Worm (Caenorhabditis elegans) whole organism, L4 larva: ENCODE results near the gene elt-4.

Experiments used
- F10B5.3 ChIP-seq: sonication (generic microtip); optimal IDR thresholded peaks from 2 replicates; lab custom pipeline; 2016; ENCODE audit warnings: mild to moderate bottlenecking, missing genetic modification characterization, missing compliant biosample characterization
- F26F4.8 ChIP-seq: fragments of 200-800 bp; sonication (Bioruptor generic); conservative IDR thresholded peaks from 2 replicates; pipeline ENCODE4 v1.3.6; 2022; ENCODE audit warnings: missing genetic modification characterization, missing compliant biosample characterization
- F37D6.2 ChIP-seq: sonication (generic microtip); optimal IDR thresholded peaks from 2 replicates; lab custom pipeline; 2016; ENCODE audit warnings: mild to moderate bottlenecking, missing genetic modification characterization, missing compliant biosample characterization
- Y105C5A.15 ChIP-seq: fragments of 200-800 bp; sonication (Bioruptor generic); IDR thresholded peaks from 2 replicates; pipeline ENCODE4 v1.3.6; 2022; ENCODE audit warnings: missing genetic modification characterization, missing compliant biosample characterization
- Y48G9A.11 ChIP-seq: fragments of 200-800 bp; sonication (Bioruptor generic); IDR thresholded peaks from 2 replicates; pipeline ENCODE4 v1.3.6; 2022; ENCODE audit warnings: missing genetic modification reagents, missing genetic modification characterization, missing compliant biosample characterization
- ZK337.2 ChIP-seq: fragments of 200-800 bp; sonication (Bioruptor generic); IDR thresholded peaks from 2 replicates; pipeline ENCODE4 v1.3.6; 2022; ENCODE audit warnings: missing genetic modification reagents, missing genetic modification characterization, missing compliant biosample characterization
- aha-1 ChIP-seq: fragments of 150-350 bp; peaks from one replicate; lab custom pipeline; 2014; ENCODE audit warnings: missing biosample characterization, missing genetic modification characterization
- aly-2 ChIP-seq: sonication (generic microtip); optimal IDR thresholded peaks from 2 replicates; lab custom pipeline; 2018; ENCODE audit warnings: missing biosample characterization, missing genetic modification characterization
- ama-1 ChIP-seq: fragments of 150-350 bp; optimal IDR thresholded peaks from 2 replicates; lab custom pipeline; 2014; ENCODE audit warnings: inconsistent platforms, mixed read lengths
- ceh-32 ChIP-seq: sonication (generic microtip); optimal IDR thresholded peaks from 2 replicates; lab custom pipeline; 2016; ENCODE audit warnings: mild to moderate bottlenecking, missing genetic modification characterization, missing compliant biosample characterization; ENCODE audit not compliant: poor library complexity
- ceh-44 ChIP-seq: fragments of 200-800 bp; sonication (Bioruptor generic); IDR thresholded peaks from 2 replicates; pipeline ENCODE4 v1.3.6; 2022; ENCODE audit warnings: missing genetic modification reagents, missing genetic modification characterization, missing compliant biosample characterization
- ceh-82 ChIP-seq: sonication (generic microtip); optimal IDR thresholded peaks from 2 replicates; lab custom pipeline; 2017; ENCODE audit warnings: missing biosample characterization, missing genetic modification characterization
- ces-1 ChIP-seq: fragments of 150-350 bp; sonication (generic microtip); optimal IDR thresholded peaks from 4 replicates; lab custom pipeline; 2014; ENCODE audit warnings: missing biosample characterization, missing genetic modification reagents, missing genetic modification characterization
- daf-8 ChIP-seq: fragments of 200-800 bp; sonication (Bioruptor generic); IDR thresholded peaks from 2 replicates; pipeline ENCODE4 v1.3.6; 2022; ENCODE audit warnings: missing genetic modification characterization, missing compliant biosample characterization
- dmd-8 ChIP-seq: fragments of 200-800 bp; sonication (Bioruptor generic); IDR thresholded peaks from 2 replicates; pipeline ENCODE4 v1.3.6; 2022; ENCODE audit warnings: missing genetic modification characterization, missing compliant biosample characterization
- duxl-1 ChIP-seq: sonication (generic microtip); optimal IDR thresholded peaks from 2 replicates; lab custom pipeline; 2016; ENCODE audit warnings: mild to moderate bottlenecking, missing genetic modification characterization, moderate library complexity, missing compliant biosample characterization; ENCODE audit not compliant: poor library complexity
- fkh-10 ChIP-seq: fragments of 150-350 bp; optimal IDR thresholded peaks from 2 replicates; lab custom pipeline; 2014; ENCODE audit warnings: missing biosample characterization, missing genetic modification reagents, missing genetic modification characterization
- hlh-11 ChIP-seq: fragments of 200-800 bp; sonication (Bioruptor generic); optimal IDR thresholded peaks from 2 replicates; lab custom pipeline; 2018; ENCODE audit warnings: mild to moderate bottlenecking, missing genetic modification characterization, missing compliant biosample characterization
- hlh-30 ChIP-seq: sonication (generic microtip); optimal IDR thresholded peaks from 2 replicates; lab custom pipeline; 2017; ENCODE audit warnings: antibody characterized with exemption, mild to moderate bottlenecking, missing genetic modification characterization, missing compliant biosample characterization; ENCODE audit not compliant: insufficient read depth
- hmg-1.1 ChIP-seq: fragments of 200-800 bp; sonication (Bioruptor generic); IDR thresholded peaks from 2 replicates; pipeline ENCODE4 v1.3.6; 2022; ENCODE audit warnings: missing genetic modification reagents, missing genetic modification characterization, missing compliant biosample characterization
- lin-15B ChIP-seq: fragments of 150-350 bp; sonication (generic microtip); optimal IDR thresholded peaks from 3 replicates; lab custom pipeline; 2014; ENCODE audit warnings: missing biosample characterization, missing genetic modification characterization
- lin-29 ChIP-seq: fragments of 200-800 bp; sonication (Bioruptor generic); IDR thresholded peaks from 2 replicates; pipeline ENCODE4 v1.3.6; 2022; ENCODE audit warnings: missing genetic modification reagents, missing genetic modification characterization, missing compliant biosample characterization
- lin-38 ChIP-seq: fragments of 200-800 bp; sonication (Bioruptor generic); IDR thresholded peaks from 2 replicates; pipeline ENCODE4 v1.3.6; 2022; ENCODE audit warnings: missing genetic modification reagents, missing genetic modification characterization, missing compliant biosample characterization
- nhr-102 ChIP-seq: sonication (generic microtip); optimal IDR thresholded peaks from 2 replicates; lab custom pipeline; 2016; ENCODE audit warnings: mild to moderate bottlenecking, missing genetic modification characterization, moderate library complexity, missing compliant biosample characterization
- nhr-111 ChIP-seq: fragments of 200-800 bp; sonication (Bioruptor generic); optimal IDR thresholded peaks from 2 replicates; lab custom pipeline; 2018; ENCODE audit warnings: mild to moderate bottlenecking, missing genetic modification characterization, missing compliant biosample characterization
- nhr-25 ChIP-seq: sonication (generic microtip); optimal IDR thresholded peaks from 2 replicates; lab custom pipeline; 2017; ENCODE audit warnings: missing genetic modification characterization, mild to moderate bottlenecking, missing compliant biosample characterization, antibody characterized with exemption, moderate library complexity, borderline replicate concordance; ENCODE audit not compliant: insufficient read depth
- nhr-41 ChIP-seq: fragments of 200-800 bp; sonication (Bioruptor generic); IDR thresholded peaks from 2 replicates; pipeline ENCODE4 v1.3.6; 2022; ENCODE audit warnings: missing genetic modification reagents, missing genetic modification characterization, missing compliant biosample characterization
- nhr-48 ChIP-seq: sonication (generic microtip); optimal IDR thresholded peaks from 2 replicates; lab custom pipeline; 2016; ENCODE audit warnings: mild to moderate bottlenecking, missing genetic modification characterization, missing compliant biosample characterization
- php-3 ChIP-seq: fragments of 200-800 bp; sonication (Bioruptor generic); IDR thresholded peaks from 2 replicates; pipeline ENCODE4 v1.3.6; 2022; ENCODE audit warnings: missing genetic modification reagents, missing genetic modification characterization, missing compliant biosample characterization
- snpc-4 ChIP-seq: fragments of 150-350 bp; optimal IDR thresholded peaks from 2 replicates; lab custom pipeline; 2014; ENCODE audit warnings: missing biosample characterization, missing genetic modification characterization
- spr-3 ChIP-seq: fragments of 200-800 bp; sonication (Bioruptor generic); optimal IDR thresholded peaks from 2 replicates; lab custom pipeline; 2018; ENCODE audit warnings: mild to moderate bottlenecking, missing genetic modification characterization, missing compliant biosample characterization
- tag-97 ChIP-seq: fragments of 200-800 bp; sonication (Bioruptor generic); IDR thresholded peaks from 2 replicates; pipeline ENCODE4 v1.3.6; 2022; ENCODE audit warnings: missing genetic modification characterization, missing compliant biosample characterization
- tra-1 ChIP-seq: fragments of 200-800 bp; sonication (Bioruptor generic); IDR thresholded peaks from 2 replicates; pipeline ENCODE4 v1.3.6; 2022; ENCODE audit warnings: missing genetic modification reagents, missing genetic modification characterization, missing compliant biosample characterization
- unc-62 ChIP-seq, 3 experiments: fragments of 150-350 bp in 1 of 3; sonication (generic microtip); optimal IDR thresholded peaks in 2 of 3; peaks in 1 of 3; 1 replicate in 1 of 3; 2 replicates in 2 of 3; lab custom pipeline; 2014 to 2017; ENCODE audit warnings: missing biosample characterization in 3 of 3, missing genetic modification characterization in 3 of 3, missing genetic modification reagents in 3 of 3, missing genotype in 1 of 3
- zfp-2 ChIP-seq: sonication (generic microtip); optimal IDR thresholded peaks from 2 replicates; lab custom pipeline; 2016; ENCODE audit warnings: mild to moderate bottlenecking, missing genetic modification characterization, missing compliant biosample characterization

Gene elt-4

DNA sequence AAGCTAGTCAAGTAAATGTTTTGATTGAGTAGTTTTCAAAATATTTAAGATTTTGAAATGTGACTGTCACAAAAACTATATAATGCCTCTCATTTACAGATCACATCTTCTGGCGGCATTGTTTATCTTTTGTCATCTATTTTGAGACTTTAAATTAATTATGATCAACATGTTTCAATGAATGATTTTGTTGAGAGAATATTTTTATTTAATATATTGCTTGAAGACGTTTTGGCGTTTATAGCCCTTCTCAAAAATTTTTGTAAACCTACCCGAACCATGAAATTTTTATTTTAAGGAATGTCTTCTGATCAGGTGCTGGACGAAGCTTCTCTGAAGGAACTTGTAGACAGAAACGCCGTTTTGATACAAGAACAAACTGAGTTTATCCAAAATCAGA, 30.6 kb upstream of the elt-4 start, which contains the start of gene C39B10.4:
TSS of gene C39B10.4 (plus strand) at position 301 of the 400 bp plus-strand sequence.
- no peak for TF ChIP-seq tra-1 (GFP tag; lab: Robert Waterston, UW)
- TF ChIP-seq aly-2 (tag; lab: Kevin White, UChicago), result no peak
- TF ChIP-seq ceh-82 (tag; lab: Kevin White, UChicago), result no peak
- no peak for TF ChIP-seq spr-3
- TF ChIP-seq daf-8 (GFP tag; lab: Robert Waterston, UW), result no peak

ce11 chrX:10446982-10447381, 28.3 kb upstream of the elt-4 start, which contains the start of gene C39B10.5:
Gene C39B10.5, plus strand, starts transcription at chrX:10447343.
- TF ChIP-seq F10B5.3 (no peak), duxl-1 (tag; lab: Kevin White, UChicago) (no peak), Y105C5A.15 (GFP tag; lab: Robert Waterston, UW) (no peak)

DNA sequence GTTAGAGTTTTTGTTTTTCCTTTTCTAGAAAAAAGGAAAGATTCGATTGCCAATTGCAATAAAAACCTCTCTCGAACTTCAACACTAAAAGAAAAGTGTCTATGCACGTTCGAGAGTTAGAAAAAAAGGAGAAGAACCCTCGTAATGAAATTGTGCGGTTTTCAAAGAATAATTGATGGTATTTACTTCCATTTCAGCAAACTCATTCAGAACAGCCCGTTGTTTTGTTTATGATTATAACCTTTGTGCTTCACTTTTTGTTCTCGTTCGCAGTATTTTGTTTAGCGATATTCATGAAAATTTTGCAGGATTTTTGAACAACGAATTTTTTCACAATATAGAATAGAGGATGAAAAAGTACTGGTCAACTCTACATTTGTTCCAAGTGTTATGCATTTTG, 21.4 kb upstream of the elt-4 start, which contains the start of gene lgc-41:
TSS of gene lgc-41 (plus strand) at position 301 of the 400 bp plus-strand sequence.
- no peak for TF ChIP-seq hmg-1.1 (GFP tag; lab: Robert Waterston, UW)
- no peak for TF ChIP-seq zfp-2 (tag; lab: Kevin White, UChicago)
- TF ChIP-seq, all 104 proteins: peak for 0

DNA sequence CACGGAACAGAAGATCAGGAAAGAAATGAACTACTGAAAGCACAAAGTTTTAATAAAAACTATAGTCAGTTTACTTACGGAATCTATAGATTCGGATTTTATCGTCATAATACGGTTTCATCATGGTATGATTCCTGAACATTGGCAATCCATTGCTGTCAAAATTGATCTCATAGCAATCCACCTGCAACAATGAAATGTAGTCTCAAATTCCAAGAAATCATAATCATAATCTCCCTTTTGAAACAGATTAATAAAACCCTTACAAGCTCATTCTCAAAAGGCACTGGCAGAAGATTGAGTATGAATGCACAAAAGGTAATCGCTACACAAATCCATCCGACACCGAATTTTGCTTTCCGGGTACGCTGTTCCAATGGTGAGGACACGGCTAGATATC, 12.9 kb upstream of the elt-4 start:
- TF ChIP-seq unc-62 (GFP tag; optimal IDR thresholded peaks at IDR 0.05 in 1 of 2; lab: Kevin White, UChicago) (peak in 1 of 2 experiments; percentile 10), unc-62 (tag; optimal IDR thresholded peaks at IDR 0.05; lab: Kevin White, UChicago) (no peak), nhr-111 (GFP tag; lab: Kevin White, UChicago) (no peak), ces-1 (GFP tag; lab: Kevin White, UChicago) (no peak)

DNA sequence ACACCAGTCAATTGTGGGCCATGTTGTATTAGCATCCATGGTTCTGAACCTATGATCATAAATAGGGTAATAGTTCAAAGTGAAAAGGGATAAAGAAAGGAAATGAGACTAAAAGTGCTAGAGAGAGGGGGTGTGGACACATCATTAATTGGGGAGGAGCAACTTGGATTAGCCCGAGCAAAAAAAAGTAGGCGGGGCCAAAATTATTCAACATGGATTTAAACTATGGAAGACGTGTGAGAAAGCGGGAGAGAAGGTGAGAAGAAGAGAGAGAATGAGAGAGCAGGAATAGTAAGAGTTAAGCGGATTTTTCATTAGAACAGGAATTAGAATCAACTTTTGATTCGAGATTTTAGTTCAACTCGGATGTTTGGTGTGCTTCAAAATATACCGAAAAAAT, 11.8 kb upstream of the elt-4 start, which contains the start of gene C39B10.1:
TSS of gene C39B10.1 (minus strand) at position 101 of the 400 bp plus-strand sequence.
- TF ChIP-seq lin-29 (GFP tag; lab: Robert Waterston, UW) (no peak), fkh-10 (GFP tag; lab: Kevin White, UChicago) (no peak), ama-1 (lab: Kevin White, UChicago) (no peak), ces-1 (GFP tag; lab: Kevin White, UChicago) (no peak), unc-62 (GFP tag; optimal IDR thresholded peaks at IDR 0.05 in 1 of 2; lab: Kevin White, UChicago) (peak in 1 of 2 experiments; percentile 60), unc-62 (tag; optimal IDR thresholded peaks at IDR 0.05; lab: Kevin White, UChicago) (no peak), ceh-44 (no peak), hlh-30 (no peak)

DNA sequence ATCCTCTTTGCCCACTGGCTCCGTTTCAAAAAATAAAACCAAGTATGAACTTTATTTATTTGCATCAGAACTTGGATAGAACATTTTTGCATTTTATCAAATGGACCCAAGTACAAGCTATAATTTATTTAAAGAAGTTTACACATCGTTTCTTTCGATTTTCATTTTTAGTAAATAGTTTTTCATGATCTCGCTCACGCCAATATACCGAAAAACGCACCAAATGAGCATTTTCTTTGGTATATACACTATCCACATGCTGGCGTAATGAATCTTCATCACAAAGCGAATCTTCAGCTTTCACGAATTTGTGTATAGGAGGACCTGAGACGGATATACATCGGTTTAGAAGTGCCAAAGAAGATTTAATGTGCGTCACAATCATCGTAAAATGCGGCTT, 1.2 kb downstream of the elt-4 start, which contains the start of gene C39B10.7:
TSS of gene C39B10.7 (plus strand) at position 301 of the 400 bp plus-strand sequence.
- TF ChIP-seq F10B5.3 (no peak), lin-15B (tag; lab: Kevin White, UChicago) (no peak), hlh-11 (no peak), nhr-25 (tag; lab: Kevin White, UChicago) (no peak), unc-62 (GFP tag; optimal IDR thresholded peaks at IDR 0.05 in 1 of 2; lab: Kevin White, UChicago) (no peak), unc-62 (tag; optimal IDR thresholded peaks at IDR 0.05; lab: Kevin White, UChicago) (no peak), ZK337.2 (GFP tag; lab: Robert Waterston, UW) (no peak), fkh-10 (GFP tag; lab: Kevin White, UChicago) (no peak), aly-2 (tag; lab: Kevin White, UChicago) (no peak), aha-1 (tag; lab: Kevin White, UChicago) (no peak)
- TF ChIP-seq, all 104 proteins: peak for 0

DNA sequence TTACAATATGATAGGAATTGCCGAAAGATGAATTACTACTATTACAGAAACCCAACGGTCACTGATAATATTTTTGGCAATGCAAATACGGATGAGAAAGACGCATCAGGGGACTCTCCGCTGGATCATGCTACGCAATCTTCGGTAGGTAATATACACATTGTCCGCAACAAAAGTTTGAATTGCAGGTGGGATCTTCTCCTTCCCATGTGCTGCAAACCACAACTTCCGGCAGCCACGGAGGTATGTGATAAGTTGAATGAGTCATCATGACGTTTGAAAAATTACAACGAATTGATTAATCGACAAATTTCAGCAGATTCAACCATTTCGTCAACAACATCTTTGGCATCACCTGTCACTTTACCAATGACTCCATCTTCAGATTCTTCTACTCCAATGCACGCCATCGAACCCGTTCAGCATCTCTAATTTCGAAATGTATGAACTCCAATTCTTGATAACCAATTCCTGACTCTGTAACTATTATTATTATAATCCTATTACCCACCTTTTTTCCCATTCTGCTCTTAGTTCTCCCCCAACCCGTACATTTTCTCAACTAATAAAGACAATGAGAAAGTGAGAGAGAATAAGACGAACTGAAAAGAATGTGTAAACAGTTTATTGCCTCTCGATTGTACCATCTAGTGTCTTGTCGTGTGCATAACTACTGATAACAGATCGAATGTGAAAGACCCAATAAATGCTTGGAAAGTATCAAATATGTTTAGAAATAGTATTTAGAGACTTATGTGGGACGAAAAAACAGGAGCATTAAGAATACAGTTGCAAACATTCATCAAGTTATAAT, 2.1 kb downstream of the elt-4 start:
- no peak for TF ChIP-seq dmd-8 (GFP tag; lab: Robert Waterston, UW)
- TF ChIP-seq nhr-102 (tag; lab: Kevin White, UChicago), result peak; percentile 46
- TF ChIP-seq tag-97 (GFP tag; lab: Robert Waterston, UW), result no peak
- TF ChIP-seq duxl-1 (tag; lab: Kevin White, UChicago), result no peak
- no peak for TF ChIP-seq Y48G9A.11
- no peak for TF ChIP-seq F37D6.2 (tag; lab: Kevin White, UChicago)
- no peak for TF ChIP-seq snpc-4 (tag; lab: Kevin White, UChicago)
- TF ChIP-seq ceh-32 (tag; lab: Kevin White, UChicago), result no peak
- peak; percentile 61 for TF ChIP-seq php-3 (GFP tag; lab: Robert Waterston, UW)
- TF ChIP-seq lin-38 (GFP tag; lab: Robert Waterston, UW), result no peak
- TF ChIP-seq nhr-48 (tag; lab: Kevin White, UChicago), result peak; percentile 33
- TF ChIP-seq spr-3, result no peak
- no peak for TF ChIP-seq nhr-41 (GFP tag; lab: Robert Waterston, UW)
- TF ChIP-seq F26F4.8 (GFP tag; lab: Robert Waterston, UW), result no peak
- no peak for TF ChIP-seq nhr-111 (GFP tag; lab: Kevin White, UChicago)
